Fruit fly (Drosophila melanogaster): ENCODE measurements around the gene CG8620.

DNA sequence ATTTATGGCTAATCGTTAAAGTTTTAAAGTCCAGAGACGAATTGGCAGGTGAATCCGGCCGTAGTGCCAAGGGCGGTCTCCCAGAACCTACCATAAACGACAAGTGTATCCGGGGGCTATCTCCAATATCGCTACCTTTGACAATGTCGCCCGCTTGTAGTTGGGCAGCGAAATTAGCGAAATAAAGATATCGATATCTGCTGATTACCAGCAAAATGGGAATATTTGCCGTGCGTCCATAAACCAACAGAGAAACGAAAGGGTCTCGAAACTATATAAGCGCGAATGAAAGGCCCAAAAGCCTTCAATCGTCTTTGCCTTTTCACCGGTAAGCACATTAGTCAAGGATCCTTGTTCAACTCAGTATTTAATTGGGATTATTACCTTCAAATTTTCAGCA lies 27.3 kb upstream of the CG8620 start, which contains the start of gene Acbp3:
- TF ChIP-seq Myc (optimal IDR thresholded peaks at IDR 0.05): no peak
- TF ChIP-seq ttk (optimal IDR thresholded peaks at IDR 0.05): no peak
- TF ChIP-seq insv (optimal IDR thresholded peaks at IDR 0.05): no peak
- TF ChIP-seq Sin3A (optimal IDR thresholded peaks at IDR 0.05): no peak

Data from Kc167 (cell line).